Worm (Caenorhabditis elegans): ENCODE measurements around the gene tmd-2.

ce11 chrV:8383716-8384115, 49.3 kb downstream of the tmd-2 start, which contains the start of gene F52E1.14:
- TF ChIP-seq die-1 (tag; optimal IDR thresholded peaks at IDR 0.05) (no peak), ekl-4 (GFP tag; IDR thresholded peaks at IDR 0.05) (no peak), ztf-18 (tag; optimal IDR thresholded peaks at IDR 0.05) (no peak), ets-4 (GFP tag; optimal IDR thresholded peaks at IDR 0.05) (no peak), ceh-27 (GFP tag; optimal IDR thresholded peaks at IDR 0.05) (no peak), snpc-4 (GFP tag; optimal IDR thresholded peaks at IDR 0.05) (no peak), snpc-4 (tag; optimal IDR thresholded peaks at IDR 0.05) (no peak), snpc-1.3 (tag; optimal IDR thresholded peaks at IDR 0.05; ENCODE audit: insufficient read depth) (no peak), aptf-3 (GFP tag; IDR thresholded peaks at IDR 0.05) (no peak), sdz-38 (tag; optimal IDR thresholded peaks at IDR 0.05) (no peak), F39B2.1 (GFP tag; IDR thresholded peaks at IDR 0.05) (no peak)

All from whole organism, young adult.